Fruit fly (Drosophila melanogaster) whole organism, pupa: Measurements from ENCODE around the gene Rab9Fb.

Source experiments
- CG13204 ChIP-seq: fragments of 200-800 bp; sonication (Bioruptor generic); optimal IDR thresholded peaks from 2 replicates; lab custom pipeline; 2018; ENCODE audit warnings: missing biosample characterization, mild to moderate bottlenecking, missing genetic modification characterization, moderate library complexity
- CG32121 ChIP-seq: fragments of 200-800 bp; sonication (Bioruptor generic); IDR thresholded peaks from 2 replicates; pipeline ENCODE4 v1.3.6; 2022; ENCODE audit warnings: missing biosample characterization, missing genetic modification characterization
- CG34367 ChIP-seq: fragments of 200-800 bp; sonication (Bioruptor generic); optimal IDR thresholded peaks from 2 replicates; lab custom pipeline; 2018; ENCODE audit warnings: missing biosample characterization, mild to moderate bottlenecking, missing genetic modification characterization
- EcR ChIP-seq: fragments of 200-800 bp; sonication (Bioruptor generic); optimal IDR thresholded peaks from 3 replicates; lab custom pipeline; 2019; ENCODE audit warnings: missing biosample characterization, missing genetic modification characterization, mild to moderate bottlenecking, moderate library complexity, missing genetic modification reagents
- Pif1A ChIP-seq: fragments of 200-800 bp; sonication (Bioruptor generic); optimal IDR thresholded peaks from 3 replicates; lab custom pipeline; 2016; ENCODE audit warnings: missing biosample characterization, missing genetic modification characterization
- fd96Ca ChIP-seq: fragments of 200-800 bp; sonication (Bioruptor generic); IDR thresholded peaks from 3 replicates; pipeline ENCODE4 v1.3.6; 2022; ENCODE audit warnings: missing biosample characterization, missing genetic modification characterization

DNA sequence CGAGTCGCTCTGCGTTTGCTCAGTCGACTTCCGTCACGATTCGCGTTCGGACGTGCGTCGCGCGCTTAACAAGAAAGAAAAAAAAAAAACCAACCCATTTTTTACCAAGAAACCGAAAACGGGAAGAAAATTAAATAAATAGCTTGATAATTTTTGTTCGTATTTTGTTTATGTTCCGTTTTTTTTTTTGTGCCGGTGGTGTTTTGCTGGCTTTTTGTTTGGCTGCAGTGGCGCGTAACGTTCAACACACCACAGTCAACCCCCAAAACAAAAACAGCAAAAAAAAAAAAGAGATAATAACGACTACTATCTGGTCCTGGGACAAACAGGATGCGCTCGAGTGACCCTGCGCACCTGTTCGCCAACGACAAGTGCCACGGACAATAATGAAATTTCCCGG lies 46.8 kb downstream of the Rab9Fb start, which contains the start of gene CG43901:
- TF ChIP-seq EcR (GFP tag; lab: Kevin White, UChicago): no peak
- no peak for TF ChIP-seq CG13204 (GFP tag; lab: Kevin White, UChicago)
- TF ChIP-seq fd96Ca (GFP tag; lab: Robert Waterston, UW): no peak
- no peak for TF ChIP-seq Pif1A (GFP tag; lab: Kevin White, UChicago)
- TF ChIP-seq CG32121: no peak
- TF ChIP-seq CG34367: no peak
